Fruit fly (Drosophila melanogaster): ENCODE data around the gene Pgam5.
A peak's percentile ranks its signal among the peaks of the same experiment; 100 is the strongest.

The Pgam5 gene

dm6 chrX:1834702-1835376 lies 38.5 kb downstream of the Pgam5 start:
- TF ChIP-seq pros (GFP tag; optimal IDR thresholded peaks at IDR 0.05) (peak; percentile 65), ara (GFP tag; IDR thresholded peaks at IDR 0.05) (no peak), sqz (GFP tag; optimal IDR thresholded peaks at IDR 0.05) (peak; percentile 34), inv (GFP tag; IDR thresholded peaks at IDR 0.05; ENCODE audit: partially characterized antibody) (no peak), Pdp1 (GFP tag; optimal IDR thresholded peaks at IDR 0.05) (peak in 1 of 2 experiments; percentile 62), vvl (GFP tag; IDR thresholded peaks at IDR 0.05) (peak; percentile 33; the same call in 1 of the 2 replicates), kni (GFP tag; optimal IDR thresholded peaks at IDR 0.05) (peak; percentile 0), Blimp-1 (GFP tag; optimal IDR thresholded peaks at IDR 0.05) (peak; percentile 96), Mrtf (GFP tag; IDR thresholded peaks at IDR 0.05) (no peak), Hr78 (GFP tag; optimal IDR thresholded peaks at IDR 0.05) (peak in 1 of 2 experiments; percentile 94)

- TF ChIP-seq CG4730 (GFP tag; IDR thresholded peaks at IDR 0.05) = no peak
- TF ChIP-seq CG12769 (tag; optimal IDR thresholded peaks at IDR 0.05) = peak; percentile 47
- no peak for TF ChIP-seq CG2120 (GFP tag; optimal IDR thresholded peaks at IDR 0.05)
Measured at dm6 chrX:1832699-1833098, 40.7 kb downstream of the Pgam5 start.

dm6 chrX:1831219-1831555 lies 42.2 kb downstream of the Pgam5 start:
- peak; percentile 2 for TF ChIP-seq Hand (GFP tag; optimal IDR thresholded peaks at IDR 0.05)
- no peak for TF ChIP-seq yki (optimal IDR thresholded peaks at IDR 0.05)
- TF ChIP-seq amos (GFP tag; IDR thresholded peaks at IDR 0.05; ENCODE audit: partially characterized antibody) = peak; percentile 36; the same call in 1 of the 2 replicates
- TF ChIP-seq Jarid2 (GFP tag; optimal IDR thresholded peaks at IDR 0.05) = peak; percentile 82
- peak; percentile 65; the same call in 1 of the 2 replicates for TF ChIP-seq CG42726 (GFP tag; IDR thresholded peaks at IDR 0.05; ENCODE audit: partially characterized antibody)
- TF ChIP-seq CG3163 (GFP tag; optimal IDR thresholded peaks at IDR 0.05) = no peak
- no peak for TF ChIP-seq eve (GFP tag; optimal IDR thresholded peaks at IDR 0.05)
- 0 out of 2 replicates have a peak, but pooled peaks have one; percentile 42 for TF ChIP-seq nerfin-2 (GFP tag; IDR thresholded peaks at IDR 0.05; ENCODE audit: partially characterized antibody)
- TF ChIP-seq Ets65A (GFP tag) = no peak
- 0 out of 4 replicates have a peak, but pooled peaks have one; percentile 8 for TF ChIP-seq Dll (GFP tag; IDR thresholded peaks at IDR 0.05; ENCODE audit: partially characterized antibody)
- no peak for TF ChIP-seq jumu (GFP tag; optimal IDR thresholded peaks at IDR 0.05)
- TF ChIP-seq Bgb (GFP tag; IDR thresholded peaks at IDR 0.05; ENCODE audit: partially characterized antibody) = peak; percentile 53; the same call in 1 of the 2 replicates
- no peak for TF ChIP-seq CG8944 (GFP tag; optimal IDR thresholded peaks at IDR 0.05)
- no peak for TF ChIP-seq zen2 (GFP tag; IDR thresholded peaks at IDR 0.05; ENCODE audit: partially characterized antibody)
- peak; percentile 78 for TF ChIP-seq CG7556 (GFP tag; optimal IDR thresholded peaks at IDR 0.05)
- TF ChIP-seq lov (optimal IDR thresholded peaks at IDR 0.05) = no peak
- TF ChIP-seq lov (GFP tag; IDR thresholded peaks at IDR 0.05) = no peak
- no peak for TF ChIP-seq MESR4 (GFP tag; optimal IDR thresholded peaks at IDR 0.05)
- TF ChIP-seq CG17912 (GFP tag; optimal IDR thresholded peaks at IDR 0.05) = no peak
- no peak for TF ChIP-seq oc (tag; optimal IDR thresholded peaks at IDR 0.05)
- peak; percentile 15 for TF ChIP-seq Adf1 (GFP tag; IDR thresholded peaks at IDR 0.05)
- TF ChIP-seq Usf (GFP tag; optimal IDR thresholded peaks at IDR 0.05) = no peak
- peak; percentile 7; the same call in 1 of the 2 replicates for TF ChIP-seq CG13287 (GFP tag; IDR thresholded peaks at IDR 0.05; ENCODE audit: partially characterized antibody)
- peak; percentile 12 for TF ChIP-seq Deaf1 (tag; optimal IDR thresholded peaks at IDR 0.05)
- TF ChIP-seq CG1602 (GFP tag; optimal IDR thresholded peaks at IDR 0.05) = no peak

Measured in whole organism, embryonic.